Worm (Caenorhabditis elegans): ENCODE data around the gene nhr-161.

The nhr-161 gene

DNA sequence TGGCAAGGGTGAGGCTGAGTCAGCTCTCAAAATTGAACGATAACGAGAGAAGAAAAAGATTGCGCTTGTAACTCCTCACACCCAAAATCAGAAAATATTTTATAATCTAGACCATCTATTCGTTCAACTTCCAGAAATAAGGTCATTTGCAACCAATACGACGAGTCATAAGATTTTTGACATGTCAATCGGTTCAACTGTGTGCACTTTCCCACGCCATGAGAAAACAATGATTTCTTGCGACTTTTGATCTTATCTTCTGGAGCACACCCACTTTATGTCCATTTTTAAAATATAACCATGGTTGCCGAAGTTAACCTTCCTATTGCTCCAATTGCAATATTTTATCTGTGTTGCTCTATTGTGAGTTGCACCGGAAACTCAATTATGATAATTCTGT lies 34.3 kb upstream of the nhr-161 start, which contains the start of gene srsx-32:
TSS of gene srsx-32 (plus strand) at position 301 of the 400 bp plus-strand sequence.
- no peak for TF ChIP-seq nhr-28 (tag; optimal IDR thresholded peaks at IDR 0.05)
- TF ChIP-seq mdl-1 (tag; optimal IDR thresholded peaks at IDR 0.05): no peak
- no peak for TF ChIP-seq elt-2 (tag; optimal IDR thresholded peaks at IDR 0.05)
- no peak for TF ChIP-seq nhr-23 (tag; optimal IDR thresholded peaks at IDR 0.05)
- TF ChIP-seq fkh-2 (tag; optimal IDR thresholded peaks at IDR 0.05): no peak

DNA sequence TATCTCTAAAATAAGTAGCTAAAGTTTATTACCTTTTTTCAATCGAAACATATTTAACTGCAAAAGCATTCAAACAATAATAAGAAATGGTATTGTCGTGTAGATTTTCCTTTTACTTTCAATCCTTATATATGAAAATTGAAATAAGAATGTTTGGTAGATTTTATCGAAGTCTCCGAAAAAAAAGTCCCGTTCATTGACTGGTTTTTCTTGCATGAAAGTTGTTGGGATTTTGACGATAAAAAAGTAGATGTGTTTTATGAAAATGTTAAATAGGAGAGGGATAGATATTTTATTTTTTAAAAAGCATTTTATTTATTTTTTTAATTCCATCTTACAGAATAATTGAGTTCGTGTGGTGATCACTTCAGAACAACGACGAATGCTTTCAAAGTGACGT lies 33.2 kb upstream of the nhr-161 start, which contains the start of gene C33G8.13:
TSS of gene C33G8.13 (minus strand) at position 101 of the 400 bp plus-strand sequence.
- TF ChIP-seq ztf-4 (tag; optimal IDR thresholded peaks at IDR 0.05) (no peak), jun-1 (tag; optimal IDR thresholded peaks at IDR 0.05) (no peak), ceh-28 (tag; optimal IDR thresholded peaks at IDR 0.05) (no peak), ztf-11 (tag; optimal IDR thresholded peaks at IDR 0.05) (no peak), daf-12 (tag; optimal IDR thresholded peaks at IDR 0.05) (no peak), eor-1 (tag; optimal IDR thresholded peaks at IDR 0.05) (no peak), aly-2 (tag; optimal IDR thresholded peaks at IDR 0.05) (no peak), ceh-16 (tag; optimal IDR thresholded peaks at IDR 0.05) (no peak), snpc-4 (tag; optimal IDR thresholded peaks at IDR 0.05) (no peak)

DNA sequence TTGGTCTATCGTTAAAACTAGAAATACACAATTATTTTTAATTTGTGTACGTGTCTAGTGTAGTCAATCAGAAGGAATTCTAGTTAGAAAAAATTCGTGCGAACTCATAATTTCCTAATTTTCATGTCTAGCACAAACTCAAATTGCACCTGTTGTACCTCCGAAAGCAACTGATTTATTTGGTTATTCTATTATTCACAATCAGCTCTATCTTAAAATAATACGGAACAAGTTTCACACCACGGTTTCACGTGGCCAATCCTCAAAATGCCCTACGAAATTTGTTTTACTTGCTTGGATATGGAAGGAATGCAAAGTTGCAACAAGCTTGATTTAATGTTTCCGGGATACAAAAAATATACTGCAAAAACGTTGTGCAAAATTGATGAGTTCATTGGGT lies 29.9 kb upstream of the nhr-161 start, which contains the start of gene srw-127:
TSS of gene srw-127 (plus strand) at position 301 of the 400 bp plus-strand sequence.
- TF ChIP-seq skn-1 (tag; optimal IDR thresholded peaks at IDR 0.05): no peak
- no peak for TF ChIP-seq nhr-237 (tag; optimal IDR thresholded peaks at IDR 0.05)
- no peak for TF ChIP-seq sea-2 (GFP tag; optimal IDR thresholded peaks at IDR 0.05)
- TF ChIP-seq egl-27 (tag; optimal IDR thresholded peaks at IDR 0.05): no peak
- TF ChIP-seq nhr-23 (tag; optimal IDR thresholded peaks at IDR 0.05): no peak
- no peak for TF ChIP-seq aly-2 (tag; optimal IDR thresholded peaks at IDR 0.05)
- no peak for TF ChIP-seq egl-5 (tag; optimal IDR thresholded peaks at IDR 0.05)
- TF ChIP-seq ceh-16 (tag; optimal IDR thresholded peaks at IDR 0.05): no peak
- TF ChIP-seq ZK546.5 (tag; optimal IDR thresholded peaks at IDR 0.05): no peak
- no peak for TF ChIP-seq ceh-82 (tag; optimal IDR thresholded peaks at IDR 0.05)
- TF ChIP-seq R02D3.7 (tag; optimal IDR thresholded peaks at IDR 0.05): no peak
- TF ChIP-seq nfya-1 (tag; optimal IDR thresholded peaks at IDR 0.05; ENCODE audit: insufficient read depth): no peak
- no peak for TF ChIP-seq nhr-25 (tag; optimal IDR thresholded peaks at IDR 0.05)
- TF ChIP-seq nhr-76 (tag; optimal IDR thresholded peaks at IDR 0.05): no peak
- TF ChIP-seq mml-1 (tag; optimal IDR thresholded peaks at IDR 0.05): no peak
- TF ChIP-seq nhr-12 (tag; optimal IDR thresholded peaks at IDR 0.05): no peak
- no peak for TF ChIP-seq fkh-10 (GFP tag; optimal IDR thresholded peaks at IDR 0.05)
- TF ChIP-seq nhr-43 (tag; optimal IDR thresholded peaks at IDR 0.05; ENCODE audit: poor library complexity, severe bottlenecking): no peak
- no peak for TF ChIP-seq jun-1 (tag; optimal IDR thresholded peaks at IDR 0.05)
- no peak for TF ChIP-seq daf-12 (tag; optimal IDR thresholded peaks at IDR 0.05)

DNA sequence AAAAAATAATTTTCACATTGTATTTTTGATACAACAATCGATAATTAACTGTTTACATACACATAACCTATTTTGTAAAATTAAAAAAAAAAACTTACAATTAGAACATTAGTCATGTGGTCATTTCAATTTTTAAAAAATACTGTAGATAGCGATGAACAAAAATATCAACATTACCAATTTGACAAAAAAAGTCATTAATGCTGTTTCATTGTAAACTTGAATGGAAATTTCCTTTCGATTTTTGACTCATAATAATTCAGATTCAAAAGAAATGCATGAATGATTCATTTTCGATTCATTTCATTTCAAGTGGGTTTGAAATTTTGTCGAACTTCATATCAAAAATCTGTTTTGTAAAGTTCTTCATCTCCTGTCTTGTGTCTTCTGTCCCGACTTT lies 26.7 kb upstream of the nhr-161 start, which contains the start of gene C33G8.2:
TSS of gene C33G8.2 (plus strand) at position 301 of the 400 bp plus-strand sequence.
- TF ChIP-seq snpc-4 (tag; optimal IDR thresholded peaks at IDR 0.05) (no peak), nhr-12 (tag; optimal IDR thresholded peaks at IDR 0.05) (no peak), elt-1 (tag; optimal IDR thresholded peaks at IDR 0.05) (no peak), ztf-4 (tag; optimal IDR thresholded peaks at IDR 0.05) (no peak), egl-27 (tag; optimal IDR thresholded peaks at IDR 0.05) (no peak), hmg-11 (tag; optimal IDR thresholded peaks at IDR 0.05) (no peak), fkh-10 (GFP tag; optimal IDR thresholded peaks at IDR 0.05) (no peak), nhr-76 (tag; optimal IDR thresholded peaks at IDR 0.05) (no peak), elt-2 (tag; optimal IDR thresholded peaks at IDR 0.05) (no peak), ZK546.5 (tag; optimal IDR thresholded peaks at IDR 0.05) (no peak), zag-1 (tag; optimal IDR thresholded peaks at IDR 0.05) (no peak), nhr-23 (tag; optimal IDR thresholded peaks at IDR 0.05) (no peak), sea-2 (GFP tag; optimal IDR thresholded peaks at IDR 0.05) (no peak)

DNA sequence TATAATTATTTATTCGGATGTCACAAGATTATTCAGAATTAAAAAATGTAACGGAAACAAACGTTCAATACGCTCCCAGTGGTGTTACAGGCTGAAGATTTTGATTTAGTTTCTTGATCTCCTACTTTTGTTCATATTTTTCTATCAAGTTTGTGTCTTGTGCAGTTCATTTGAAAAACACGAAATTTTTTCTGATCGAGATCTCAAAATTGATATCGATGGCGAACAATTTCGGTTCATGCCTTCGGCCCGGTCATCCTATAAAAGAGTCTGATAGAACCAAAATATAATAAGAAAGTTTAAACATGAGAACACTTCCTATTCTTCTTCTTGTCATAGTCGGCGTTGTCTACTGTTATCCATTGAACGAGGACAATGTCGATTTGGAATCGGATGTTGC lies 24.6 kb upstream of the nhr-161 start, which contains the start of gene drd-10:
TSS of gene drd-10 (plus strand) at position 301 of the 400 bp plus-strand sequence.
- TF ChIP-seq elt-2 (tag; optimal IDR thresholded peaks at IDR 0.05): no peak
- TF ChIP-seq lin-39 (tag; optimal IDR thresholded peaks at IDR 0.05): no peak
- no peak for TF ChIP-seq egl-5 (tag; optimal IDR thresholded peaks at IDR 0.05)
- TF ChIP-seq lsy-12 (tag; optimal IDR thresholded peaks at IDR 0.05): no peak
- TF ChIP-seq pha-4 (tag; optimal IDR thresholded peaks at IDR 0.05): no peak
- TF ChIP-seq mdl-1 (tag; optimal IDR thresholded peaks at IDR 0.05): no peak
